Worm (Caenorhabditis elegans): ENCODE results near the gene Y47D3A.21.

Gene Y47D3A.21

ce11 chrIII:11290554-11290953, 11.8 kb upstream of the Y47D3A.21 start, which contains the start of the genes gly-9, mib-1 and smc-3:
gly-9 (minus strand) TSS chrIII:11290580.
mib-1 (minus strand) TSS chrIII:11290676.
smc-3 (plus strand) TSS chrIII:11290904.
- TF ChIP-seq nhr-77 (tag; optimal IDR thresholded peaks at IDR 0.05) (no peak), sma-9 (GFP tag; optimal IDR thresholded peaks at IDR 0.05) (no peak), sma-9 (tag; optimal IDR thresholded peaks at IDR 0.05) (no peak), lin-13 (GFP tag; optimal IDR thresholded peaks at IDR 0.05) (peak; percentile 72), gmeb-1 (tag; optimal IDR thresholded peaks at IDR 0.05) (peak; percentile 85), nhr-11 (tag; optimal IDR thresholded peaks at IDR 0.05) (no peak), mab-5 (tag; optimal IDR thresholded peaks at IDR 0.05) (peak; percentile 6), fos-1 (tag; optimal IDR thresholded peaks at IDR 0.05) (peak; percentile 33), sem-4 (tag; optimal IDR thresholded peaks at IDR 0.05) (peak; percentile 4), lsy-2 (tag; optimal IDR thresholded peaks at IDR 0.05) (peak; percentile 48 to 75), lin-11 (tag; optimal IDR thresholded peaks at IDR 0.05) (peak; percentile 48), peb-1 (tag; optimal IDR thresholded peaks at IDR 0.05) (no peak), F13H6.1 (tag; optimal IDR thresholded peaks at IDR 0.05) (peak; percentile 70), snpc-4 (tag; optimal IDR thresholded peaks at IDR 0.05) (peak; percentile 15), unc-55 (GFP tag; optimal IDR thresholded peaks at IDR 0.05) (peak; percentile 75), nhr-21 (tag; optimal IDR thresholded peaks at IDR 0.05) (peak; percentile 13), crh-2 (tag; optimal IDR thresholded peaks at IDR 0.05) (peak; percentile 86), unc-39 (tag; optimal IDR thresholded peaks at IDR 0.05) (no peak), nhr-25 (tag; optimal IDR thresholded peaks at IDR 0.05) (peak; percentile 60), C34F6.9 (tag; optimal IDR thresholded peaks at IDR 0.05) (peak; percentile 83), lin-39 (tag; optimal IDR thresholded peaks at IDR 0.05) (no peak), elt-1 (tag; optimal IDR thresholded peaks at IDR 0.05) (no peak), sma-3 (GFP tag; optimal IDR thresholded peaks at IDR 0.05) (peak; percentile 76)

DNA sequence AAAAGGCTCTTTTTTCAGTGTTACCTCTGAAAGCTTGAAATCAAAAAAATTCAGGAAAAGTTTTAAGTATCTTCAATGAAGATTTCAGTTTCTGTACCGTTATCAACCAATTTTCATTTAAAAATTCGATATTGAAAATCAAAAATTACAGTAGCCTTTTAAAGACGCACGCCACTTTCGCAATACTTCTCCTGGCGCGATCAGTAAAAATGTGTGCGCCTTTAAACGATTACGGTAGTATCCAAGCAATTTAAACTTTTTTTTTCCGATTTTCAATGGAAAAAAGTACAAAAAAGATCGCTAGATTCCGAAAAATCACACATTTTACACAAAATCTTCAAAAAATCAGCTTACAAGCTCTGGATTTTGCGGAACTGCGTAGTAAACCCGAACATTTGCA, 11.2 kb upstream of the Y47D3A.21 start:
- no peak for TF ChIP-seq unc-62 (GFP tag; optimal IDR thresholded peaks at IDR 0.05)
- no peak for TF ChIP-seq ceh-82 (tag; optimal IDR thresholded peaks at IDR 0.05)
- no peak for TF ChIP-seq crh-2 (tag; optimal IDR thresholded peaks at IDR 0.05)
- TF ChIP-seq skn-1 (tag; optimal IDR thresholded peaks at IDR 0.05) = no peak
- TF ChIP-seq elt-3 (tag; optimal IDR thresholded peaks at IDR 0.05) = no peak
- TF ChIP-seq unc-39 (tag; optimal IDR thresholded peaks at IDR 0.05) = no peak
- TF ChIP-seq sma-3 (GFP tag; optimal IDR thresholded peaks at IDR 0.05) = no peak
- no peak for TF ChIP-seq sma-9 (GFP tag; optimal IDR thresholded peaks at IDR 0.05)
- no peak for TF ChIP-seq sma-9 (tag; optimal IDR thresholded peaks at IDR 0.05)
- TF ChIP-seq mab-5 (tag; optimal IDR thresholded peaks at IDR 0.05) = no peak
- TF ChIP-seq alr-1 (tag; optimal IDR thresholded peaks at IDR 0.05) = no peak
- TF ChIP-seq nhr-77 (tag; optimal IDR thresholded peaks at IDR 0.05) = no peak

DNA sequence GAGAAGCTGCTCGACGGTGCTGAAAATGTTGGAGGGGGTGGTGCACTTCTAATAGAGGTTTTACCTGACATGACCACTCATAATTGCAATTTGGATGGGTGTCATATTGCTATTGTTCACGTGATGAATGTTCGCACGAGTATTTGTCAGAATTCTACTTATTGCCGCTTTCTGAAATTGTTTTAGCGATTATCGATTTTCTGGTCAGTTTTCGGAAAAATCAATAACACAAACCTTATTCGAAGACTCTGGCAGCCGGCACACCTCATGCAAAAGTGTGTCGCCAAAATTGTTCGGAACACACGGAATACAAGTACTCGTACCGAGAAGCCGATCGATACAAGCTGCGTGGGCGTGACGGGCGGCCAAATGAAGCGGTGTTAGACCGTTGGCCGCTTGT, 9.6 kb upstream of the Y47D3A.21 start:
- TF ChIP-seq mbf-1 (tag; optimal IDR thresholded peaks at IDR 0.05) = no peak
- TF ChIP-seq C34F6.9 (tag; optimal IDR thresholded peaks at IDR 0.05) = no peak
- TF ChIP-seq F13H6.1 (tag; optimal IDR thresholded peaks at IDR 0.05) = no peak
- no peak for TF ChIP-seq nhr-21 (tag; optimal IDR thresholded peaks at IDR 0.05)
- TF ChIP-seq sma-9 (GFP tag; optimal IDR thresholded peaks at IDR 0.05) = no peak
- TF ChIP-seq sma-9 (tag; optimal IDR thresholded peaks at IDR 0.05) = no peak
- TF ChIP-seq ztf-1 (GFP tag; conservative IDR thresholded peaks at IDR 0.05) = no peak

DNA sequence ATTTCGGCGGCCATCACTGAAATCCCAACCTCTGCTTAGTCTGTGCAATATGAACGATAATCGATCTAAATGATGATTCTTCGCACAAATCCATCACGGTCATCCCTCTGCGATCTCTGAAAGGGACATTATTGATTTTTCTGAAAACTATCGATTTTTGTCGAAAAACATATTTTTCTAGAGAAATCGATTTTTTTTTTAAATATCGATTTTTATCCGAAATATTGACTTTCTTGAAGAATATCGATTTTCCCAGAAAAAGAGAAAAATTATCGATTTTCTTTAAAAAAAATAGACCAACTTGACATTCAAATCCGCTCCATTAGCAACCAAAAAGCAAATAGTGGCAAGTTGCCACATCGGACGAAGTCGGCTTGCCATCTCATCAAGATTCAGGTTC, 8.6 kb upstream of the Y47D3A.21 start:
- no peak for TF ChIP-seq nhr-77 (tag; optimal IDR thresholded peaks at IDR 0.05)
- TF ChIP-seq Y55F3AM.14 (GFP tag; optimal IDR thresholded peaks at IDR 0.05) = no peak
- no peak for TF ChIP-seq lin-39 (tag; optimal IDR thresholded peaks at IDR 0.05)
- TF ChIP-seq mdl-1 (tag; optimal IDR thresholded peaks at IDR 0.05) = no peak
- TF ChIP-seq mbf-1 (tag; optimal IDR thresholded peaks at IDR 0.05) = no peak
- no peak for TF ChIP-seq ztf-1 (GFP tag; conservative IDR thresholded peaks at IDR 0.05)
- no peak for TF ChIP-seq ZK546.5 (tag; optimal IDR thresholded peaks at IDR 0.05)
- no peak for TF ChIP-seq lsy-2 (tag; optimal IDR thresholded peaks at IDR 0.05)
- TF ChIP-seq snpc-4 (tag; optimal IDR thresholded peaks at IDR 0.05) = no peak
- TF ChIP-seq aly-2 (tag; optimal IDR thresholded peaks at IDR 0.05) = no peak
- no peak for TF ChIP-seq gmeb-1 (tag; optimal IDR thresholded peaks at IDR 0.05)
- TF ChIP-seq R02D3.7 (tag; optimal IDR thresholded peaks at IDR 0.05) = no peak
- TF ChIP-seq nhr-237 (tag; optimal IDR thresholded peaks at IDR 0.05) = no peak
- no peak for TF ChIP-seq ztf-11 (tag; optimal IDR thresholded peaks at IDR 0.05)
- TF ChIP-seq egl-27 (tag; optimal IDR thresholded peaks at IDR 0.05) = no peak
- TF ChIP-seq ama-1 (optimal IDR thresholded peaks at IDR 0.05) = no peak
- TF ChIP-seq unc-39 (tag; optimal IDR thresholded peaks at IDR 0.05) = no peak

Measured in whole organism, L2 larva.